Fruit fly (Drosophila melanogaster) whole organism, embryonic: ENCODE results near the gene Gbeta76C.

Source experiments
- ATbp ChIP-seq: fragments of 200-800 bp; sonication (Bioruptor generic); optimal IDR thresholded peaks from 2 replicates; lab custom pipeline; 2017; ENCODE audit warnings: missing biosample characterization, mild to moderate bottlenecking, missing genetic modification characterization, missing genetic modification reagents
- Abd-B ChIP-seq: fragments of 200-800 bp; sonication (Bioruptor generic); optimal IDR thresholded peaks from 2 replicates; lab custom pipeline; 2018; ENCODE audit warnings: missing biosample characterization, mild to moderate bottlenecking, missing genetic modification characterization, moderate library complexity
- Antp ChIP-seq: fragments of 200-800 bp; sonication (Bioruptor generic); optimal IDR thresholded peaks from 3 replicates; lab custom pipeline; 2016; ENCODE audit warnings: missing biosample characterization, missing genetic modification characterization
- CG10462 ChIP-seq: fragments of 200-800 bp; sonication (Bioruptor generic); optimal IDR thresholded peaks from 2 replicates; lab custom pipeline; 2016; ENCODE audit warnings: missing biosample characterization, missing genetic modification characterization
- CG10543 ChIP-seq: fragments of 200-800 bp; sonication (Bioruptor generic); optimal IDR thresholded peaks from 3 replicates; lab custom pipeline; 2017; ENCODE audit warnings: missing biosample characterization, mild to moderate bottlenecking, missing genetic modification characterization, moderate library complexity
- CG10959 ChIP-seq: fragments of 200-800 bp; sonication (Bioruptor generic); IDR thresholded peaks from 2 replicates; pipeline ENCODE4 v1.3.6; 2022; ENCODE audit warnings: missing biosample characterization, missing genetic modification characterization
- CG11723 ChIP-seq: fragments of 200-800 bp; sonication (Bioruptor generic); optimal IDR thresholded peaks from 2 replicates; lab custom pipeline; 2017; ENCODE audit warnings: missing biosample characterization, mild to moderate bottlenecking, missing genetic modification characterization
- CG12104 ChIP-seq: fragments of 200-800 bp; sonication (Bioruptor generic); optimal IDR thresholded peaks from 3 replicates; lab custom pipeline; 2016; ENCODE audit warnings: missing biosample characterization, missing genetic modification characterization
- CG12155 ChIP-seq: fragments of 200-800 bp; sonication (Bioruptor generic); optimal IDR thresholded peaks from 3 replicates; lab custom pipeline; 2016; ENCODE audit warnings: missing biosample characterization, missing genetic modification characterization
- CG1233 ChIP-seq: fragments of 200-800 bp; sonication (Bioruptor generic); optimal IDR thresholded peaks from 4 replicates; lab custom pipeline; 2018; ENCODE audit warnings: missing biosample characterization, mild to moderate bottlenecking, missing genetic modification characterization
- CG13775 ChIP-seq: fragments of 200-800 bp; sonication (Bioruptor generic); optimal IDR thresholded peaks from 3 replicates; lab custom pipeline; 2017; ENCODE audit warnings: missing biosample characterization, mild to moderate bottlenecking, missing genetic modification characterization
- CG14014 ChIP-seq: fragments of 200-800 bp; sonication (Bioruptor generic); IDR thresholded peaks from 2 replicates; pipeline ENCODE4 v1.3.6; 2022; ENCODE audit warnings: missing biosample characterization, missing genetic modification characterization
- CG17328 ChIP-seq: fragments of 200-800 bp; sonication (Bioruptor generic); IDR thresholded peaks from 2 replicates; pipeline ENCODE4 v1.3.6; 2022; ENCODE audit warnings: missing biosample characterization, missing genetic modification characterization
- CG17359 ChIP-seq: fragments of 200-800 bp; sonication (Bioruptor generic); optimal IDR thresholded peaks from 3 replicates; lab custom pipeline; 2018; ENCODE audit warnings: missing biosample characterization, mild to moderate bottlenecking, missing genetic modification characterization, moderate library complexity
- CG17385 ChIP-seq: fragments of 200-800 bp; sonication (Bioruptor generic); optimal IDR thresholded peaks from 3 replicates; lab custom pipeline; 2018; ENCODE audit warnings: missing biosample characterization, mild to moderate bottlenecking, missing genetic modification characterization
- CG18262 ChIP-seq: fragments of 200-800 bp; optimal IDR thresholded peaks from 3 replicates; lab custom pipeline; 2019; ENCODE audit warnings: missing biosample characterization, mild to moderate bottlenecking, missing genetic modification characterization, moderate library complexity
- CG18619 ChIP-seq: fragments of 200-800 bp; sonication (Bioruptor generic); optimal IDR thresholded peaks from 3 replicates; lab custom pipeline; 2017; ENCODE audit warnings: missing biosample characterization, mild to moderate bottlenecking, missing genetic modification characterization
- CG5953 ChIP-seq: fragments of 200-800 bp; sonication (Bioruptor generic); IDR thresholded peaks from 2 replicates; pipeline ENCODE4 v1.3.6; 2022; ENCODE audit warnings: missing biosample characterization, missing genetic modification characterization
- CG9215 ChIP-seq: fragments of 200-800 bp; sonication (Bioruptor generic); IDR thresholded peaks from 2 replicates; pipeline ENCODE4 v1.3.6; 2022; ENCODE audit warnings: missing biosample characterization, missing genetic modification characterization
- Chrac-16 ChIP-seq: fragments of 200-800 bp; sonication (Bioruptor generic); optimal IDR thresholded peaks from 3 replicates; lab custom pipeline; 2016; ENCODE audit warnings: missing biosample characterization, missing genetic modification characterization
- D ChIP-seq, 2 experiments: fragments of 200-800 bp in 1 of 2; fragments of >200 bp in 1 of 2; sonication (Bioruptor generic) in 1 of 2; optimal IDR thresholded peaks; 2 replicates in 1 of 2; 3 replicates in 1 of 2; lab custom pipeline; 2017; ENCODE audit warnings: mild to moderate bottlenecking in 1 of 2, missing biosample characterization in 1 of 2, missing genetic modification characterization in 1 of 2, missing genetic modification reagents in 1 of 2
- Deaf1 ChIP-seq: fragments of 200-800 bp; optimal IDR thresholded peaks from 3 replicates; lab custom pipeline; 2019; ENCODE audit warnings: missing biosample characterization, mild to moderate bottlenecking, missing genetic modification characterization, moderate library complexity
- Hr78 ChIP-seq, 2 experiments: fragments of 200-800 bp in 1 of 2; fragments of >200 bp in 1 of 2; sonication (Bioruptor generic) in 1 of 2; optimal IDR thresholded peaks; 2 replicates each; lab custom pipeline; 2017 to 2019; ENCODE audit warnings: missing biosample characterization in 2 of 2, missing genetic modification characterization in 2 of 2, mild to moderate bottlenecking in 1 of 2, moderate library complexity in 1 of 2
- NK7.1 ChIP-seq: fragments of 200-800 bp; sonication (Bioruptor generic); optimal IDR thresholded peaks from 3 replicates; lab custom pipeline; 2016; ENCODE audit warnings: missing biosample characterization, missing genetic modification characterization
- NfI ChIP-seq: fragments of 200-800 bp; sonication (Bioruptor generic); optimal IDR thresholded peaks from 3 replicates; lab custom pipeline; 2018; ENCODE audit warnings: missing biosample characterization, mild to moderate bottlenecking, missing genetic modification characterization, moderate library complexity
- Oaz ChIP-seq: fragments of 200-800 bp; sonication (Bioruptor generic); IDR thresholded peaks from 2 replicates; pipeline ENCODE4 v1.3.6; 2022; ENCODE audit warnings: missing biosample characterization, missing genetic modification characterization
- Rfx ChIP-seq: fragments of 200-800 bp; sonication (Bioruptor generic); IDR thresholded peaks from 2 replicates; pipeline ENCODE4 v1.3.6; 2022; ENCODE audit warnings: missing biosample characterization, missing genetic modification characterization
- Sin3A ChIP-seq: fragments of >200 bp; optimal IDR thresholded peaks from 2 replicates; lab custom pipeline; 2018
- Tbp ChIP-seq: fragments of >200 bp; optimal IDR thresholded peaks from 2 replicates; lab custom pipeline; 2018; ENCODE audit warnings: missing biosample characterization, missing genetic modification characterization
- Vsx1 ChIP-seq: fragments of 200-800 bp; sonication (Bioruptor generic); optimal IDR thresholded peaks from 2 replicates; lab custom pipeline; 2017; ENCODE audit warnings: missing biosample characterization, mild to moderate bottlenecking, missing genetic modification characterization, missing genetic modification reagents
- aop ChIP-seq: fragments of 200-800 bp; sonication (Bioruptor generic); IDR thresholded peaks from 2 replicates; pipeline ENCODE4 v1.3.6; 2022; ENCODE audit warnings: missing biosample characterization, missing genetic modification characterization
- bab2 ChIP-seq: fragments of 200-800 bp; sonication (Bioruptor generic); optimal IDR thresholded peaks from 2 replicates; lab custom pipeline; 2016; ENCODE audit warnings: missing biosample characterization, missing genetic modification characterization
- bcd ChIP-seq: fragments of 200-800 bp; sonication (Bioruptor generic); optimal IDR thresholded peaks from 2 replicates; lab custom pipeline; 2017; ENCODE audit warnings: missing biosample characterization, mild to moderate bottlenecking, missing genetic modification characterization
- bsh ChIP-seq, 2 experiments: fragments of 200-800 bp; sonication (Bioruptor generic); optimal IDR thresholded peaks; 2 replicates each; lab custom pipeline; 2017 to 2018; ENCODE audit warnings: mild to moderate bottlenecking in 2 of 2, missing biosample characterization in 2 of 2, missing genetic modification characterization in 2 of 2, moderate library complexity in 1 of 2
- cwo ChIP-seq: fragments of 200-800 bp; sonication (Bioruptor generic); optimal IDR thresholded peaks from 3 replicates; lab custom pipeline; 2017; ENCODE audit warnings: missing biosample characterization, missing genetic modification characterization, mild to moderate bottlenecking, moderate library complexity, missing genetic modification reagents
- dm ChIP-seq: fragments of 200-800 bp; sonication (Bioruptor generic); optimal IDR thresholded peaks from 3 replicates; lab custom pipeline; 2016; ENCODE audit warnings: missing biosample characterization, missing genetic modification characterization
- dmrt99B ChIP-seq: fragments of 200-800 bp; sonication (Bioruptor generic); optimal IDR thresholded peaks from 2 replicates; lab custom pipeline; 2018; ENCODE audit warnings: missing biosample characterization, mild to moderate bottlenecking, missing genetic modification characterization, moderate library complexity
- esg ChIP-seq: fragments of 200-800 bp; sonication (Bioruptor generic); conservative IDR thresholded peaks from 2 replicates; pipeline ENCODE4 v1.3.6; 2022; ENCODE audit warnings: missing biosample characterization, missing genetic modification characterization
- eve ChIP-seq, 2 experiments: fragments of >200 bp; optimal IDR thresholded peaks; 2 replicates each; lab custom pipeline; 2017; ENCODE audit warnings: missing biosample characterization in 2 of 2, missing genetic modification characterization in 2 of 2
- gcm ChIP-seq: fragments of 200-800 bp; sonication (Bioruptor generic); optimal IDR thresholded peaks from 2 replicates; lab custom pipeline; 2019; ENCODE audit warnings: missing biosample characterization, mild to moderate bottlenecking, missing genetic modification characterization, moderate library complexity
- kah ChIP-seq: fragments of 200-800 bp; sonication (Bioruptor generic); optimal IDR thresholded peaks from 2 replicates; lab custom pipeline; 2018; ENCODE audit warnings: missing biosample characterization, mild to moderate bottlenecking, missing genetic modification characterization
- kay ChIP-seq: fragments of 200-800 bp; sonication (Bioruptor generic); optimal IDR thresholded peaks from 2 replicates; lab custom pipeline; 2016; ENCODE audit warnings: missing biosample characterization, missing genetic modification characterization
- mld ChIP-seq: fragments of 200-800 bp; sonication (Bioruptor generic); IDR thresholded peaks from 3 replicates; pipeline ENCODE4 v1.3.6; 2022; ENCODE audit warnings: missing biosample characterization, missing genetic modification characterization; ENCODE audit not compliant: partially characterized antibody
- nerfin-1 ChIP-seq: fragments of 200-800 bp; sonication (Bioruptor generic); optimal IDR thresholded peaks from 3 replicates; lab custom pipeline; 2019; ENCODE audit warnings: missing biosample characterization, mild to moderate bottlenecking, missing genetic modification characterization, moderate library complexity
- pros ChIP-seq: fragments of 200-800 bp; sonication (Bioruptor generic); optimal IDR thresholded peaks from 3 replicates; lab custom pipeline; 2019; ENCODE audit warnings: missing biosample characterization, mild to moderate bottlenecking, missing genetic modification characterization, moderate library complexity
- ranshi ChIP-seq: fragments of 200-800 bp; sonication (Bioruptor generic); IDR thresholded peaks from 2 replicates; pipeline ENCODE4 v1.3.6; 2022; ENCODE audit warnings: missing biosample characterization, missing genetic modification characterization
- ssp ChIP-seq: fragments of 200-800 bp; sonication (Bioruptor generic); IDR thresholded peaks from 2 replicates; pipeline ENCODE4 v1.3.6; 2022; ENCODE audit warnings: missing biosample characterization, missing genetic modification characterization
- stc ChIP-seq: fragments of 200-800 bp; sonication (Bioruptor generic); IDR thresholded peaks from 2 replicates; pipeline ENCODE4 v1.3.6; 2022; ENCODE audit warnings: missing biosample characterization, missing genetic modification characterization
- trem ChIP-seq: fragments of 200-800 bp; optimal IDR thresholded peaks from 3 replicates; lab custom pipeline; 2019; ENCODE audit warnings: missing biosample characterization, mild to moderate bottlenecking, missing genetic modification characterization, moderate library complexity
- twi ChIP-seq: fragments of 200-800 bp; optimal IDR thresholded peaks from 2 replicates; lab custom pipeline; 2019; ENCODE audit warnings: missing biosample characterization, mild to moderate bottlenecking, missing genetic modification characterization, moderate library complexity

The Gbeta76C gene

DNA sequence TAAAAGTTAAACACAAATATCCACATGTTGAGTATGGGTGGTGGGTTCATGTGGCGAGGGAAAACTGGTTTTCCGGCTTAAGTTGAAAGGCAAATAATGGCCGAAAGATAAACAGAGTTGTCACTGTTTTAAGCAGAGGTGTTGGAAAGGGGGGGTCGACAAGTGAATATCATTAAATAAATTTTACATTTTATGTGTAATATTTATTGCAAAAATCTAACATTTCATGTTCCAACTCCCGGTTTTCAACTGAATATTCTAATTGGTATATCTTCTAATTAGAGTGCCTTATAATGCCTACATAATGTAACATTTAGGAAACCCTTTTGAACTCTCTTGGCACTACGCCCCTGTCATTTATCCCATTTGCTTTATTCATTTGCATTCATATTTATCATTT is 31.5 kb upstream of the Gbeta76C start (continued):
- TF ChIP-seq gcm (GFP tag; lab: Kevin White, UChicago), result peak; percentile 58
- 0 out of 2 replicates have a peak, but pooled peaks have one; percentile 13 for TF ChIP-seq CG9215
- no peak for TF ChIP-seq mld (GFP tag; lab: Robert Waterston, UW)
- TF ChIP-seq dmrt99B (tag; lab: Kevin White, UChicago), result peak; percentile 76
- peak; percentile 42 for TF ChIP-seq twi
- no peak for TF ChIP-seq NfI (GFP tag; lab: Kevin White, UChicago)
- no peak for TF ChIP-seq Antp (GFP tag; lab: Kevin White, UChicago)
- peak; percentile 38 for TF ChIP-seq CG17385 (GFP tag; lab: Kevin White, UChicago)
- TF ChIP-seq ranshi (GFP tag; lab: Robert Waterston, UW), result peak; percentile 12; the same call in 1 of the 2 replicates
- peak; percentile 42 for TF ChIP-seq CG11723 (GFP tag; lab: Kevin White, UChicago)
- TF ChIP-seq trem (tag; lab: Kevin White, UChicago), result peak; percentile 29
- TF ChIP-seq CG12104 (GFP tag; lab: Kevin White, UChicago), result peak; percentile 59
- TF ChIP-seq Vsx1 (GFP tag; lab: Kevin White, UChicago), result peak; percentile 32
- TF ChIP-seq ATbp (GFP tag; lab: Kevin White, UChicago), result peak; percentile 63
- TF ChIP-seq CG18619 (GFP tag; lab: Kevin White, UChicago), result peak; percentile 36
- peak; percentile 16 for TF ChIP-seq CG10462 (GFP tag; lab: Kevin White, UChicago)
- peak; percentile 55 for TF ChIP-seq stc
- 0 out of 2 replicates have a peak, but pooled peaks have one; percentile 48 for TF ChIP-seq CG14014 (GFP tag; lab: Robert Waterston, UW)
- TF ChIP-seq CG1233 (GFP tag; lab: Kevin White, UChicago), result peak; percentile 53
- no peak for TF ChIP-seq D (optimal IDR thresholded peaks at IDR 0.05; lab: Kevin White, UChicago)
- TF ChIP-seq D (GFP tag; optimal IDR thresholded peaks at IDR 0.05; lab: Kevin White, UChicago), result peak; percentile 73
- peak in 1 of 2 experiments; percentile 53 for TF ChIP-seq Hr78 (GFP tag; optimal IDR thresholded peaks at IDR 0.05; lab: Kevin White, UChicago)
- peak; percentile 54 for TF ChIP-seq nerfin-1
- TF ChIP-seq Sin3A (lab: Kevin White, UChicago), result no peak
- TF ChIP-seq NK7.1 (GFP tag; lab: Kevin White, UChicago), result no peak
- 0 out of 2 replicates have a peak, but pooled peaks have one; percentile 21 for TF ChIP-seq ssp (GFP tag; lab: Robert Waterston, UW)
- TF ChIP-seq Tbp (GFP tag; lab: Kevin White, UChicago), result no peak
- TF ChIP-seq CG13775 (GFP tag; lab: Kevin White, UChicago), result peak; percentile 25
- TF ChIP-seq Rfx (GFP tag; lab: Robert Waterston, UW), result peak; percentile 50
- peak; percentile 50 for TF ChIP-seq bcd
- no peak for TF ChIP-seq cwo
- TF ChIP-seq CG10959 (GFP tag; lab: Robert Waterston, UW), result no peak
- TF ChIP-seq CG18262, result peak; percentile 75
- no peak for TF ChIP-seq kay (GFP tag; lab: Kevin White, UChicago)
- TF ChIP-seq CG12155 (GFP tag; lab: Kevin White, UChicago), result no peak
- TF ChIP-seq bab2 (GFP tag; lab: Kevin White, UChicago), result peak; percentile 46
- TF ChIP-seq eve (GFP tag; optimal IDR thresholded peaks at IDR 0.05; lab: Kevin White, UChicago), result peak in 1 of 2 experiments; percentile 87
- peak; percentile 39 for TF ChIP-seq CG10543 (GFP tag; lab: Kevin White, UChicago)
- peak; percentile 17; the same call in 1 of the 2 replicates for TF ChIP-seq CG5953 (GFP tag; lab: Robert Waterston, UW)
- TF ChIP-seq dm (GFP tag; lab: Kevin White, UChicago), result no peak
- TF ChIP-seq Deaf1, result no peak
- peak; percentile 25 for TF ChIP-seq Abd-B (GFP tag; lab: Kevin White, UChicago)
- 0 out of 2 replicates have a peak, but pooled peaks have one; percentile 31 for TF ChIP-seq aop
- TF ChIP-seq CG17359 (tag; lab: Kevin White, UChicago), result peak; percentile 57
- peak; percentile 53 for TF ChIP-seq esg (GFP tag; lab: Robert Waterston, UW)
- no peak for TF ChIP-seq pros (GFP tag; lab: Kevin White, UChicago)
- peak; percentile 56; the same call in 1 of the 2 replicates for TF ChIP-seq CG17328 (GFP tag; lab: Robert Waterston, UW)
- peak; percentile 24 for TF ChIP-seq Chrac-16 (GFP tag; lab: Kevin White, UChicago)
- peak in 1 of 2 experiments; percentile 70 for TF ChIP-seq bsh (GFP tag; optimal IDR thresholded peaks at IDR 0.05; lab: Kevin White, UChicago)
- TF ChIP-seq Oaz (GFP tag; lab: Robert Waterston, UW), result no peak
- peak; percentile 18 for TF ChIP-seq kah
